Fruit fly (Drosophila melanogaster) whole organism, embryonic: ENCODE data around the gene Ctr1A.

ENCODE experiments used
- ATbp ChIP-seq: fragments of 200-800 bp; sonication (Bioruptor generic); optimal IDR thresholded peaks from 2 replicates; lab custom pipeline; 2017; ENCODE audit warnings: missing biosample characterization, mild to moderate bottlenecking, missing genetic modification characterization, missing genetic modification reagents
- BEAF-32 ChIP-seq: fragments of 200-800 bp; sonication (Bioruptor generic); optimal IDR thresholded peaks from 3 replicates; lab custom pipeline; 2017; ENCODE audit warnings: missing biosample characterization, missing genetic modification characterization, mild to moderate bottlenecking, moderate library complexity, missing genetic modification reagents
- CG10543 ChIP-seq: fragments of 200-800 bp; sonication (Bioruptor generic); optimal IDR thresholded peaks from 3 replicates; lab custom pipeline; 2017; ENCODE audit warnings: missing biosample characterization, mild to moderate bottlenecking, missing genetic modification characterization, moderate library complexity
- CG10654 ChIP-seq: fragments of 200-800 bp; sonication (Bioruptor generic); optimal IDR thresholded peaks from 2 replicates; lab custom pipeline; 2016; ENCODE audit warnings: missing biosample characterization, missing genetic modification characterization
- CG11093 ChIP-seq: fragments of 200-800 bp; sonication (Bioruptor generic); IDR thresholded peaks from 3 replicates; pipeline ENCODE4 v1.3.6; 2022; ENCODE audit warnings: missing biosample characterization, missing genetic modification characterization
- CG12299 ChIP-seq: fragments of 200-800 bp; sonication (Bioruptor generic); optimal IDR thresholded peaks from 2 replicates; lab custom pipeline; 2018; ENCODE audit warnings: missing biosample characterization, mild to moderate bottlenecking, missing genetic modification characterization
- CG15073 ChIP-seq: fragments of 200-800 bp; sonication (Bioruptor generic); optimal IDR thresholded peaks from 2 replicates; lab custom pipeline; 2016; ENCODE audit warnings: missing biosample characterization, missing genetic modification characterization
- CG18764 ChIP-seq: fragments of 200-800 bp; sonication (Bioruptor generic); optimal IDR thresholded peaks from 3 replicates; lab custom pipeline; 2016; ENCODE audit warnings: missing biosample characterization, missing genetic modification characterization
- CG2120 ChIP-seq: fragments of 200-800 bp; sonication (Bioruptor generic); optimal IDR thresholded peaks from 3 replicates; lab custom pipeline; 2016; ENCODE audit warnings: missing biosample characterization, missing genetic modification characterization
- CG31388 ChIP-seq: fragments of 200-800 bp; sonication (Bioruptor generic); optimal IDR thresholded peaks from 2 replicates; lab custom pipeline; 2016; ENCODE audit warnings: missing biosample characterization, missing genetic modification characterization
- CG34376 ChIP-seq: fragments of 200-800 bp; sonication (Bioruptor generic); optimal IDR thresholded peaks from 2 replicates; lab custom pipeline; 2018; ENCODE audit warnings: missing biosample characterization, mild to moderate bottlenecking, missing genetic modification characterization
- CG4360 ChIP-seq: fragments of 200-800 bp; sonication (Bioruptor generic); IDR thresholded peaks from 2 replicates; pipeline ENCODE4 v1.3.6; 2022; ENCODE audit warnings: missing biosample characterization, missing genetic modification characterization
- CG4707 ChIP-seq: fragments of 200-800 bp; sonication (Bioruptor generic); optimal IDR thresholded peaks from 2 replicates; lab custom pipeline; 2018; ENCODE audit warnings: missing biosample characterization, mild to moderate bottlenecking, missing genetic modification characterization, moderate library complexity
- CG4820 ChIP-seq: fragments of 200-800 bp; sonication (Bioruptor generic); optimal IDR thresholded peaks from 3 replicates; lab custom pipeline; 2016; ENCODE audit warnings: missing biosample characterization, missing genetic modification characterization
- CG6683 ChIP-seq: fragments of 200-800 bp; sonication (Bioruptor generic); optimal IDR thresholded peaks from 2 replicates; lab custom pipeline; 2017; ENCODE audit warnings: missing biosample characterization, mild to moderate bottlenecking, missing genetic modification characterization, missing genetic modification reagents
- CG6689 ChIP-seq: fragments of 200-800 bp; sonication (Bioruptor generic); IDR thresholded peaks from 2 replicates; pipeline ENCODE4 v1.3.6; 2022; ENCODE audit warnings: missing biosample characterization, missing genetic modification characterization
- CG7786 ChIP-seq: fragments of 200-800 bp; sonication (Bioruptor generic); optimal IDR thresholded peaks from 2 replicates; lab custom pipeline; 2016; ENCODE audit warnings: missing biosample characterization, missing genetic modification characterization
- CG7987 ChIP-seq: fragments of 200-800 bp; sonication (Bioruptor generic); optimal IDR thresholded peaks from 2 replicates; lab custom pipeline; 2018; ENCODE audit warnings: missing biosample characterization, mild to moderate bottlenecking, missing genetic modification characterization, moderate library complexity
- D ChIP-seq, 2 experiments: fragments of 200-800 bp in 1 of 2; fragments of >200 bp in 1 of 2; sonication (Bioruptor generic) in 1 of 2; optimal IDR thresholded peaks; 2 replicates in 1 of 2; 3 replicates in 1 of 2; lab custom pipeline; 2017; ENCODE audit warnings: mild to moderate bottlenecking in 1 of 2, missing biosample characterization in 1 of 2, missing genetic modification characterization in 1 of 2, missing genetic modification reagents in 1 of 2
- Dad ChIP-seq: fragments of 200-800 bp; sonication (Bioruptor generic); optimal IDR thresholded peaks from 3 replicates; lab custom pipeline; 2016; ENCODE audit warnings: missing biosample characterization, missing genetic modification characterization
- Deaf1 ChIP-seq: fragments of 200-800 bp; optimal IDR thresholded peaks from 3 replicates; lab custom pipeline; 2019; ENCODE audit warnings: missing biosample characterization, mild to moderate bottlenecking, missing genetic modification characterization, moderate library complexity
- Ets65A ChIP-seq: fragments of 200-800 bp; sonication (Bioruptor generic); peaks from one replicate; lab custom pipeline; 2016; ENCODE audit warnings: missing biosample characterization, missing genetic modification characterization
- Gug ChIP-seq: fragments of 200-800 bp; sonication (Bioruptor generic); IDR thresholded peaks from 4 replicates; pipeline ENCODE4 v1.3.6; 2022; ENCODE audit warnings: missing biosample characterization, missing genetic modification characterization
- NC2β ChIP-seq: fragments of 200-800 bp; sonication (Bioruptor generic); optimal IDR thresholded peaks from 2 replicates; lab custom pipeline; 2016; ENCODE audit warnings: missing biosample characterization, missing genetic modification characterization
- Sin3A ChIP-seq: fragments of >200 bp; optimal IDR thresholded peaks from 2 replicates; lab custom pipeline; 2018
- Taf1 ChIP-seq: fragments of 200-800 bp; sonication (Bioruptor generic); IDR thresholded peaks from 2 replicates; pipeline ENCODE4 v1.3.6; 2022; ENCODE audit warnings: missing biosample characterization, missing genetic modification characterization
- az2 ChIP-seq: fragments of 200-800 bp; sonication (Bioruptor generic); optimal IDR thresholded peaks from 3 replicates; lab custom pipeline; 2016; ENCODE audit warnings: missing biosample characterization, missing genetic modification characterization
- btn ChIP-seq: fragments of 200-800 bp; sonication (Bioruptor generic); optimal IDR thresholded peaks from 2 replicates; lab custom pipeline; 2016; ENCODE audit warnings: missing biosample characterization, missing genetic modification characterization
- cas ChIP-seq: fragments of 200-800 bp; sonication (Bioruptor generic); IDR thresholded peaks from 2 replicates; pipeline ENCODE4 v1.3.6; 2022; ENCODE audit warnings: missing biosample characterization, missing genetic modification characterization
- caup ChIP-seq: fragments of 200-800 bp; sonication (Bioruptor generic); optimal IDR thresholded peaks from 3 replicates; lab custom pipeline; 2017; ENCODE audit warnings: missing biosample characterization, mild to moderate bottlenecking, missing genetic modification characterization, moderate library complexity; ENCODE audit not compliant: severe bottlenecking
- cg ChIP-seq: fragments of 200-800 bp; sonication (Bioruptor generic); optimal IDR thresholded peaks from 3 replicates; lab custom pipeline; 2019; ENCODE audit warnings: missing biosample characterization, mild to moderate bottlenecking, missing genetic modification characterization, moderate library complexity
- chif ChIP-seq, 2 experiments: fragments of 200-800 bp; sonication (Bioruptor generic); optimal IDR thresholded peaks; 3 replicates each; lab custom pipeline; 2016; ENCODE audit warnings: missing biosample characterization in 2 of 2, missing genetic modification characterization in 2 of 2
- crol ChIP-seq: fragments of 200-800 bp; sonication (Bioruptor generic); IDR thresholded peaks from 2 replicates; pipeline ENCODE4 v1.3.6; 2022; ENCODE audit warnings: missing biosample characterization, missing genetic modification characterization
- en ChIP-seq: fragments of 200-800 bp; sonication (Bioruptor generic); optimal IDR thresholded peaks from 2 replicates; lab custom pipeline; 2016; ENCODE audit warnings: missing biosample characterization, missing genetic modification characterization
- exex ChIP-seq: fragments of 200-800 bp; sonication (Bioruptor generic); optimal IDR thresholded peaks from 4 replicates; lab custom pipeline; 2018; ENCODE audit warnings: missing biosample characterization, mild to moderate bottlenecking, missing genetic modification characterization, moderate library complexity
- fd102C ChIP-seq: fragments of 200-800 bp; sonication (Bioruptor generic); optimal IDR thresholded peaks from 2 replicates; lab custom pipeline; 2018; ENCODE audit warnings: missing biosample characterization, mild to moderate bottlenecking, missing genetic modification characterization, moderate library complexity
- fd3F ChIP-seq: fragments of 200-800 bp; sonication (Bioruptor generic); optimal IDR thresholded peaks from 2 replicates; lab custom pipeline; 2018; ENCODE audit warnings: missing biosample characterization, mild to moderate bottlenecking, missing genetic modification characterization, moderate library complexity
- hb ChIP-seq: fragments of 200-800 bp; sonication (Bioruptor generic); IDR thresholded peaks from 3 replicates; pipeline ENCODE4 v1.3.6; 2022; ENCODE audit warnings: missing biosample characterization, missing genetic modification characterization; ENCODE audit not compliant: partially characterized antibody
- jing ChIP-seq: fragments of 200-800 bp; sonication (Bioruptor generic); optimal IDR thresholded peaks from 2 replicates; lab custom pipeline; 2018; ENCODE audit warnings: missing biosample characterization, mild to moderate bottlenecking, missing genetic modification characterization
- jumu ChIP-seq: fragments of 200-800 bp; sonication (Bioruptor generic); optimal IDR thresholded peaks from 3 replicates; lab custom pipeline; 2016; ENCODE audit warnings: missing biosample characterization, missing genetic modification characterization
- lov ChIP-seq, 2 experiments: fragments of 200-800 bp in 1 of 2; fragments of >200 bp in 1 of 2; sonication (Bioruptor generic) in 1 of 2; IDR thresholded peaks in 1 of 2; optimal IDR thresholded peaks in 1 of 2; 2 replicates in 1 of 2; 3 replicates in 1 of 2; pipeline versions ENCODE4 v1.3.6 to Lab custom; 2017 to 2022; ENCODE audit warnings: missing biosample characterization in 1 of 2, missing genetic modification characterization in 1 of 2
- rib ChIP-seq: fragments of 200-800 bp; sonication (Bioruptor generic); IDR thresholded peaks from 2 replicates; pipeline ENCODE4 v1.3.6; 2022; ENCODE audit warnings: missing biosample characterization, missing genetic modification characterization
- sens ChIP-seq: fragments of 200-800 bp; sonication (Bioruptor generic); peaks from one replicate; lab custom pipeline; 2016; ENCODE audit warnings: missing biosample characterization, missing genetic modification characterization
- slbo ChIP-seq: fragments of 200-800 bp; sonication (Bioruptor generic); IDR thresholded peaks from 2 replicates; pipeline ENCODE4 v1.3.6; 2022; ENCODE audit warnings: missing biosample characterization, missing genetic modification characterization
- sna ChIP-seq: fragments of 200-800 bp; sonication (Bioruptor generic); IDR thresholded peaks from 2 replicates; pipeline ENCODE4 v1.3.6; 2022; ENCODE audit warnings: missing biosample characterization, missing genetic modification characterization; ENCODE audit not compliant: partially characterized antibody
- sug ChIP-seq: fragments of 200-800 bp; optimal IDR thresholded peaks from 2 replicates; lab custom pipeline; 2019; ENCODE audit warnings: missing biosample characterization, mild to moderate bottlenecking, missing genetic modification characterization, moderate library complexity
- vvl ChIP-seq: fragments of 200-800 bp; sonication (Bioruptor generic); IDR thresholded peaks from 2 replicates; pipeline ENCODE4 v1.3.6; 2022; ENCODE audit warnings: missing biosample characterization, missing genetic modification characterization

Gene Ctr1A

DNA sequence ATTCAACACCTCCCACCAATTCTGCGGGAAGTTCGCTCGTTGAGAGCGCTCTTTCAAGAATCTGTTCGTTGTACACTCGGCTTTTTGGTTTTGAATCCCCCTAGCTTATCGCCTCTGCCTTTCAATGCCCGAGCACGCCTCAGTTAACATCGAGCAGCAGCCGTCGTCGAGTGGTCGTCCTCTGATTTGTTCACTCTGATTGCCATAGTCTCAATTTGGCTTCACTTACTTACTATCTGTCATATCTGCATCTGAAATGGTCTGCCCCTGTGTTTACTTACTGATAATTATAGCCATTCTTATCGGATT is 18.0 kb downstream of the Ctr1A start:
- no peak for TF ChIP-seq NC2β (GFP tag; lab: Kevin White, UChicago)
- TF ChIP-seq sug (tag; lab: Kevin White, UChicago): peak; percentile 40
- no peak for TF ChIP-seq CG2120 (GFP tag; lab: Kevin White, UChicago)
- TF ChIP-seq rib: peak; percentile 6; the same call in 1 of the 2 replicates
- TF ChIP-seq en (GFP tag; lab: Kevin White, UChicago): no peak
- TF ChIP-seq cas: no peak
- no peak for TF ChIP-seq CG7987 (GFP tag; lab: Kevin White, UChicago)
- peak; percentile 56 for TF ChIP-seq CG10543 (GFP tag; lab: Kevin White, UChicago)
- TF ChIP-seq BEAF-32 (GFP tag; lab: Kevin White, UChicago): no peak
- TF ChIP-seq Sin3A (lab: Kevin White, UChicago): no peak
- no peak for TF ChIP-seq CG10654 (GFP tag; lab: Kevin White, UChicago)
- peak; percentile 73 for TF ChIP-seq CG34376 (GFP tag; lab: Kevin White, UChicago)
- TF ChIP-seq Deaf1: peak; percentile 87

DNA sequence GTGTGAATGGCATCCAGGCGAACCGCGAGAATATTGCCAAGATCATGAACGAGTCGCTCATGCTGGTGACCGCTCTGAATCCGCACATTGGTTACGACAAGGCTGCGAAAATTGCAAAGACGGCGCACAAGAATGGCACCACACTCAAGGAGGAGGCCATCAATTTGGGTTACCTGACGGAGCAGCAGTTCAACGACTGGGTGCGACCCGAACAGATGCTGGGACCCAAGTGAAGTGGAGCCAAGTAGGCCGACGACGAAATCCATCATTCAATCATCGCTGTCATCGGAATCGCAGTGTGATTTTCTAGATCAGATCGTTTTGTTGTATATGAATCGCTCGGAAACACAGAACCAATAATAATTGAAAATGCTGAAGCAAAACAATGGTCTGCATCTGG is 20.0 kb downstream of the Ctr1A start, which contains the start of gene Fum2:
TSS of gene Fum2 (plus strand) at position 301 of the 400 bp plus-strand sequence.
- TF ChIP-seq chif (GFP tag; optimal IDR thresholded peaks at IDR 0.05; lab: Kevin White, UChicago) (no peak), btn (GFP tag; lab: Kevin White, UChicago) (no peak), CG11093 (GFP tag; lab: Robert Waterston, UW) (no peak), Ets65A (peak; percentile 26), exex (no peak), CG12299 (tag; lab: Kevin White, UChicago) (no peak), Taf1 (no peak)

DNA sequence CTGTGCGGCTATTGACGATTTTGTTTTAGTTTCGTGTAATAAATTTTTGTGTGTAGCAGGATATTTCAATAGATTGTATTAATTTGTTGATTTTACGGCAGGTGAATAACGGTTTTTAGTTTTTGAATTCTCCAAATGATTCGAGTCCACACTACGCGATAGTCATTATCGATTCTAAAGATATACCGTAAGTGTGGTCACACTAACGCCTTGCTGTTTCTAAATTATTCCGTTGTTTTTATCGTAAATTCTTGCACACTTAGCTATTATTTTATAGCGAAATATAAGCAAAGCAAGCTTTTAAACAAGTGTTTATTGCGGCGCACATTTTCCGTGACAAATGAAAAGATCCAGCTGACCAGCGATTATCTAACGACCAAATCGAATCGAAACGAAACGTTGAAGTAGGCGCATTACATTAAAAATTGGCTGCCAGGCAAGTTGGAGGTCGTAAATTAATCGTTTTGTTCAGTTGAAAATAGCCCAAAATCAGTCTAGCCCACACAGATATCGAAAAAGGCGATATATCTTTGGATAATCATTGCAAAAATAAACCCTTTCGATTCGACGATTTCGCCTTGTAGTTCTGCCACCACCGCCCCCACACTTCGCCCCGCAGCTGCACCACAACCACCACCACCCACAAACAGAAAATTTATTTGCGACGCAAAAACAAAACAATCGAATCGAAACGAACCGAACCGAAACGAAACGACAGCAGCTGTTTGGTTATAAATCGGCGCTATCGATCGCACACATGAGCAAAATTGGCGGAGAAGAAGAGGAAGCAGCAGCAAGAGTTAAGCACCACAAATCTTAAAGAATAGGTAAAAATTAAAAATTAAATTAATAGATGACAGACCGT is 22.4 kb downstream of the Ctr1A start, which contains the start of gene Pink1:
TSS of gene Pink1 (plus strand) at position 164 of the 865 bp plus-strand sequence.
- no peak for TF ChIP-seq CG31388
- no peak for TF ChIP-seq hb (GFP tag; lab: Robert Waterston, UW)
- TF ChIP-seq crol (GFP tag; lab: Robert Waterston, UW): peak; percentile 91
- no peak for TF ChIP-seq CG6689
- TF ChIP-seq vvl (GFP tag; lab: Robert Waterston, UW): no peak
- no peak for TF ChIP-seq jing
- peak; percentile 11 for TF ChIP-seq Sin3A (lab: Kevin White, UChicago)
- no peak for TF ChIP-seq fd102C (GFP tag; lab: Kevin White, UChicago)
- no peak for TF ChIP-seq CG15073 (GFP tag; lab: Kevin White, UChicago)
- TF ChIP-seq sens: peak; percentile 54
- no peak for TF ChIP-seq CG4707 (GFP tag; lab: Kevin White, UChicago)
- TF ChIP-seq fd3F (GFP tag; lab: Kevin White, UChicago): no peak
- TF ChIP-seq ATbp (GFP tag; lab: Kevin White, UChicago): no peak
- TF ChIP-seq slbo (GFP tag; lab: Robert Waterston, UW): no peak
- peak; percentile 41 for TF ChIP-seq cg (GFP tag; lab: Kevin White, UChicago)
- TF ChIP-seq Dad (GFP tag; lab: Kevin White, UChicago): no peak
- TF ChIP-seq caup (GFP tag; lab: Kevin White, UChicago): no peak
- no peak for TF ChIP-seq D (optimal IDR thresholded peaks at IDR 0.05; lab: Kevin White, UChicago)
- TF ChIP-seq D (GFP tag; optimal IDR thresholded peaks at IDR 0.05; lab: Kevin White, UChicago): no peak
- no peak for TF ChIP-seq CG4360 (GFP tag; lab: Robert Waterston, UW)
- no peak for TF ChIP-seq CG4820 (GFP tag; lab: Kevin White, UChicago)
- no peak for TF ChIP-seq CG7786 (GFP tag; lab: Kevin White, UChicago)
- TF ChIP-seq CG18764: no peak
- TF ChIP-seq CG6683: no peak
- TF ChIP-seq Gug (GFP tag; lab: Robert Waterston, UW): no peak
- 0 out of 2 replicates have a peak, but pooled peaks have one; percentile 34 for TF ChIP-seq sna (GFP tag; lab: Robert Waterston, UW)
- no peak for TF ChIP-seq lov (optimal IDR thresholded peaks at IDR 0.05; lab: Kevin White, UChicago)
- no peak for TF ChIP-seq lov (GFP tag; IDR thresholded peaks at IDR 0.05; lab: Robert Waterston, UW)
- TF ChIP-seq jumu (GFP tag; lab: Kevin White, UChicago): no peak
- TF ChIP-seq az2 (GFP tag; lab: Kevin White, UChicago): no peak
